Fruit fly (Drosophila melanogaster): ENCODE results near the gene CG14657.

DNA sequence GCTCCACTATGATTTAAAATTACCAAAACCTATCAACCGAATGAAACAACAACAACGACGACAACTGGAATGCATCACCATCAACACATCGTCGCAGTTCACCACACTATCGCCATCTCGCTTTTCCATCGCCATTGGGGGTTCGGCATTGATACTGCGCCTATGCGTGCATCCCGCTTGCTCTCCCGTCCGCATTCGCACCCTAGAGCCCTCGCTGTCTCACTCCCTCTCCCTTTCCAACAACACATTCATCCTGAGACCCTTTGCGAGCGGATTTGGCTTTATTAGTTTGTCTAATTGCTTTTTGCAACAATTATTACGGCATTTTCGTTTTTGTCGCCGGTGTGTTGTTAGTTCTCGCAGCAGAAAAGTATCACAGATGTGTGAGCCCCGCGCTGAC, 14.1 kb upstream of the CG14657 start:
- peak; percentile 42 for TF ChIP-seq CG8478 (optimal IDR thresholded peaks at IDR 0.05)
- TF ChIP-seq CTCF (optimal IDR thresholded peaks at IDR 0.05) = peak; percentile 1 to 58
